Fruit fly (Drosophila melanogaster): ENCODE results near the gene CG34277.

- TF ChIP-seq pan (optimal IDR thresholded peaks at IDR 0.05), result no peak
- no peak for TF ChIP-seq CG8478 (optimal IDR thresholded peaks at IDR 0.05)
- TF ChIP-seq EcR (GFP tag; optimal IDR thresholded peaks at IDR 0.05), result no peak
- no peak for TF ChIP-seq usp (GFP tag; optimal IDR thresholded peaks at IDR 0.05)
Measured at dm6 chr3R:5322182-5322609, 47.1 kb upstream of the CG34277 start.

Measured in whole organism.